Fruit fly (Drosophila melanogaster) whole organism, adult: ENCODE measurements around the gene CG42729.
A peak's percentile ranks its signal among the peaks of the same experiment; 100 is the strongest.

ENCODE experiments used
- CG11617 ChIP-seq: fragments of 200-800 bp; sonication (Bioruptor generic); optimal IDR thresholded peaks from 2 replicates; lab custom pipeline; 2017; ENCODE audit warnings: mild to moderate bottlenecking, missing biosample characterization, missing genetic modification reagents, missing genetic modification characterization
- CG12768 ChIP-seq: fragments of 200-800 bp; sonication (Bioruptor generic); optimal IDR thresholded peaks from 2 replicates; lab custom pipeline; 2017; ENCODE audit warnings: missing biosample characterization, missing genetic modification characterization, mild to moderate bottlenecking, moderate library complexity, missing genetic modification reagents
- CG14711 ChIP-seq: fragments of 200-800 bp; sonication (Bioruptor generic); optimal IDR thresholded peaks from 2 replicates; lab custom pipeline; 2018; ENCODE audit warnings: missing biosample characterization, mild to moderate bottlenecking, missing genetic modification characterization, moderate library complexity
- CG1620 ChIP-seq: fragments of 200-800 bp; sonication (Bioruptor generic); optimal IDR thresholded peaks from 2 replicates; lab custom pipeline; 2016; ENCODE audit warnings: missing biosample characterization, missing genetic modification characterization
- CG33017 ChIP-seq: fragments of 200-800 bp; sonication (Bioruptor generic); optimal IDR thresholded peaks from 2 replicates; lab custom pipeline; 2018; ENCODE audit warnings: missing biosample characterization, mild to moderate bottlenecking, missing genetic modification characterization, moderate library complexity
- CG5204 ChIP-seq: fragments of 200-800 bp; sonication (Bioruptor generic); optimal IDR thresholded peaks from 2 replicates; lab custom pipeline; 2016; ENCODE audit warnings: missing biosample characterization, missing genetic modification characterization
- CG7045 ChIP-seq: fragments of 200-800 bp; sonication (Bioruptor generic); optimal IDR thresholded peaks from 2 replicates; lab custom pipeline; 2017; ENCODE audit warnings: missing biosample characterization, mild to moderate bottlenecking, missing genetic modification characterization
- CG7101 ChIP-seq: fragments of 200-800 bp; sonication (Bioruptor generic); optimal IDR thresholded peaks from 2 replicates; lab custom pipeline; 2018; ENCODE audit warnings: missing biosample characterization, mild to moderate bottlenecking, missing genetic modification characterization, moderate library complexity
- Clk ChIP-seq: fragments of 200-800 bp; sonication (Bioruptor generic); optimal IDR thresholded peaks from 2 replicates; lab custom pipeline; 2017; ENCODE audit warnings: missing biosample characterization, missing genetic modification characterization
- Crg-1 ChIP-seq: fragments of 200-800 bp; sonication (Bioruptor generic); optimal IDR thresholded peaks from 2 replicates; lab custom pipeline; 2016; ENCODE audit warnings: missing biosample characterization, missing genetic modification characterization
- Hr96 ChIP-seq: fragments of 200-800 bp; sonication (Bioruptor generic); optimal IDR thresholded peaks from 2 replicates; lab custom pipeline; 2016; ENCODE audit warnings: missing biosample characterization, missing genetic modification characterization
- Mnt ChIP-seq: fragments of 200-800 bp; sonication (Bioruptor generic); optimal IDR thresholded peaks from 2 replicates; lab custom pipeline; 2016; ENCODE audit warnings: missing biosample characterization, mild to moderate bottlenecking, missing genetic modification characterization
- bab1 ChIP-seq: fragments of 200-800 bp; sonication (Bioruptor generic); optimal IDR thresholded peaks from 3 replicates; lab custom pipeline; 2019; ENCODE audit warnings: missing biosample characterization, mild to moderate bottlenecking, missing genetic modification characterization, moderate library complexity
- cic ChIP-seq: fragments of 200-800 bp; sonication (Bioruptor generic); optimal IDR thresholded peaks from 2 replicates; lab custom pipeline; 2017; ENCODE audit warnings: missing biosample characterization, mild to moderate bottlenecking, missing genetic modification characterization, moderate library complexity
- cnc ChIP-seq, 2 experiments: fragments of >200 bp; optimal IDR thresholded peaks; 2 replicates each; lab custom pipeline; 2017
- kay ChIP-seq: fragments of 200-800 bp; sonication (Bioruptor generic); peaks from one replicate; lab custom pipeline; 2016; ENCODE audit warnings: missing biosample characterization, missing genetic modification characterization, borderline replicate concordance
- ovo ChIP-seq: fragments of 200-800 bp; sonication (Bioruptor generic); optimal IDR thresholded peaks from 2 replicates; lab custom pipeline; 2016; ENCODE audit warnings: missing biosample characterization, missing genetic modification characterization
- pad ChIP-seq: fragments of 200-800 bp; sonication (Bioruptor generic); optimal IDR thresholded peaks from 3 replicates; lab custom pipeline; 2017; ENCODE audit warnings: missing biosample characterization, missing genetic modification characterization, mild to moderate bottlenecking, moderate library complexity, missing genetic modification reagents
- tj ChIP-seq: fragments of 200-800 bp; sonication (Bioruptor generic); optimal IDR thresholded peaks from 3 replicates; lab custom pipeline; 2017; ENCODE audit warnings: missing biosample characterization, mild to moderate bottlenecking, missing genetic modification characterization, moderate library complexity
- toe ChIP-seq: fragments of 200-800 bp; sonication (Bioruptor generic); optimal IDR thresholded peaks from 2 replicates; lab custom pipeline; 2016; ENCODE audit warnings: missing biosample characterization, missing genetic modification characterization

The CG42729 gene

dm6 chr3L:15565829-15566433, 38.6 kb upstream of the CG42729 start, which contains the start of gene dop:
Gene dop, plus strand, starts transcription at chr3L:15566013.
- TF ChIP-seq Mnt (peak; percentile 6), Hr96 (GFP tag; lab: Kevin White, UChicago) (peak; percentile 53), CG14711 (tag; lab: Kevin White, UChicago) (peak; percentile 9), bab1 (GFP tag; lab: Kevin White, UChicago) (peak; percentile 26), CG12768 (GFP tag; lab: Kevin White, UChicago) (no peak), CG1620 (GFP tag; lab: Kevin White, UChicago) (no peak), cnc (optimal IDR thresholded peaks at IDR 0.05; lab: Kevin White, UChicago) (no peak), toe (GFP tag; lab: Kevin White, UChicago) (peak; percentile 69), tj (no peak), kay (GFP tag; lab: Kevin White, UChicago) (peak; percentile 13), pad (GFP tag; lab: Kevin White, UChicago) (peak; percentile 52), Crg-1 (GFP tag; lab: Kevin White, UChicago) (peak; percentile 48), cic (GFP tag; lab: Kevin White, UChicago) (no peak), CG7045 (no peak), CG33017 (tag; lab: Kevin White, UChicago) (no peak)

dm6 chr3L:15563851-15564106, 36.5 kb upstream of the CG42729 start:
- TF ChIP-seq tj (peak; percentile 56), cic (GFP tag; lab: Kevin White, UChicago) (no peak)

- TF ChIP-seq toe (GFP tag; lab: Kevin White, UChicago) (no peak), CG1620 (GFP tag; lab: Kevin White, UChicago) (peak; percentile 65), pad (GFP tag; lab: Kevin White, UChicago) (peak; percentile 6), Hr96 (GFP tag; lab: Kevin White, UChicago) (no peak), CG7101 (tag; lab: Kevin White, UChicago) (peak; percentile 75), CG7045 (peak; percentile 39), ovo (GFP tag; lab: Kevin White, UChicago) (peak; percentile 39), CG14711 (tag; lab: Kevin White, UChicago) (peak; percentile 63), bab1 (GFP tag; lab: Kevin White, UChicago) (peak; percentile 45), Mnt (peak; percentile 16), kay (GFP tag; lab: Kevin White, UChicago) (peak; percentile 94), cnc (optimal IDR thresholded peaks at IDR 0.05; lab: Kevin White, UChicago) (no peak), tj (no peak), CG12768 (GFP tag; lab: Kevin White, UChicago) (no peak), CG33017 (tag; lab: Kevin White, UChicago) (peak; percentile 60), CG11617 (GFP tag; lab: Kevin White, UChicago) (peak; percentile 46), cic (GFP tag; lab: Kevin White, UChicago) (no peak), Crg-1 (GFP tag; lab: Kevin White, UChicago) (peak; percentile 3), Clk (no peak)
Observed at dm6 chr3L:15563058-15563850, 35.9 kb upstream of the CG42729 start, which contains the start of the genes CG7739 and SCCRO. Gene CG7739, minus strand, starts transcription at chr3L:15563065. Gene SCCRO, plus strand, starts transcription at chr3L:15563427.

- TF ChIP-seq Clk, result no peak
- TF ChIP-seq toe (GFP tag; lab: Kevin White, UChicago), result no peak
- TF ChIP-seq CG12768 (GFP tag; lab: Kevin White, UChicago), result no peak
- no peak for TF ChIP-seq bab1 (GFP tag; lab: Kevin White, UChicago)
- no peak for TF ChIP-seq cnc (optimal IDR thresholded peaks at IDR 0.05; lab: Kevin White, UChicago)
- TF ChIP-seq pad (GFP tag; lab: Kevin White, UChicago), result no peak
Observed at dm6 chr3L:15562727-15563057, 35.4 kb upstream of the CG42729 start.

- no peak for TF ChIP-seq CG1620 (GFP tag; lab: Kevin White, UChicago)
- TF ChIP-seq Crg-1 (GFP tag; lab: Kevin White, UChicago), result no peak
- TF ChIP-seq CG11617 (GFP tag; lab: Kevin White, UChicago), result peak; percentile 14
- peak; percentile 68 for TF ChIP-seq bab1 (GFP tag; lab: Kevin White, UChicago)
- TF ChIP-seq CG12768 (GFP tag; lab: Kevin White, UChicago), result peak; percentile 96
- peak; percentile 54 for TF ChIP-seq Clk
- peak; percentile 27 for TF ChIP-seq CG7045
- peak; percentile 86 for TF ChIP-seq tj
- no peak for TF ChIP-seq Hr96 (GFP tag; lab: Kevin White, UChicago)
- no peak for TF ChIP-seq cnc (optimal IDR thresholded peaks at IDR 0.05; lab: Kevin White, UChicago)
- TF ChIP-seq ovo (GFP tag; lab: Kevin White, UChicago), result no peak
- peak; percentile 65 for TF ChIP-seq CG14711 (tag; lab: Kevin White, UChicago)
- no peak for TF ChIP-seq toe (GFP tag; lab: Kevin White, UChicago)
- TF ChIP-seq CG5204 (GFP tag; lab: Kevin White, UChicago), result no peak
- peak; percentile 59 for TF ChIP-seq CG33017 (tag; lab: Kevin White, UChicago)
- TF ChIP-seq Mnt, result peak; percentile 59
- peak; percentile 94 for TF ChIP-seq pad (GFP tag; lab: Kevin White, UChicago)
- TF ChIP-seq cic (GFP tag; lab: Kevin White, UChicago), result peak; percentile 72
- TF ChIP-seq kay (GFP tag; lab: Kevin White, UChicago), result peak; percentile 95
- TF ChIP-seq CG7101 (tag; lab: Kevin White, UChicago), result peak; percentile 45
Observed at dm6 chr3L:15553993-15554644, 26.8 kb upstream of the CG42729 start, which contains the start of gene AGO2. Gene AGO2, plus strand, starts transcription at chr3L:15554113.
